4 worm cellular contexts compared by ENCODE assay signal in the genomic region with DNA sequence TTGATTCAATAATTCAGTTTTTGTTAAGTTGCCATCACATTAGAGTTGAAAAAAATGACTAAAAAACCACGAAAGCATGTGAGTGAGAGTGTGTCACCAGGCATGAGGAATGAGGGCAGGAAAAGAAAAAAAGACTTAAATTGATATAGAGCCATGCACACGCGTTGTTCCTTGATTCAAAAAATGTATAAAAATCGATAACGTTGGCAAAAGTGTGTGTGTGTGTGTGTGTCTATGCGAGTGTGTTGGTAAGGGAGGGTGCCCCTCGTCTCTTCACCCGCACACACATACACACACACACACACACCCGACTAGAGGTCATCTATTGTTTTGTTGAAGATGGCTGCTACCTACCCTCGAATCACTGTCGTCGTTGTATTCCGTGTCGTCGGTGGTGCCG.
A peak's percentile ranks its signal among the peaks of the same experiment; 100 is the strongest.
TF ChIP-seq lines count a peak whose summit lies in the region.

No protein-coding gene starts in this region.

TF ChIP-seq in whole organism, L2 larva, 48 proteins besides CTCF, POLR2A, EP300 and RAD21:
- peak; percentile 20 for TF ChIP-seq nhr-25 (tag; optimal IDR thresholded peaks at IDR 0.05; lab: Kevin White, UChicago)
- no peak for TF ChIP-seq nhr-12 (tag; optimal IDR thresholded peaks at IDR 0.05; lab: Kevin White, UChicago)
- peak; percentile 54 for TF ChIP-seq nhr-129 (tag; optimal IDR thresholded peaks at IDR 0.05; lab: Kevin White, UChicago)
- TF ChIP-seq crh-2 (tag; optimal IDR thresholded peaks at IDR 0.05; lab: Kevin White, UChicago), result peak; percentile 20
- TF ChIP-seq C34F6.9 (tag; optimal IDR thresholded peaks at IDR 0.05; lab: Kevin White, UChicago), result peak; percentile 1

TF ChIP-seq in whole organism, L4 larva, 104 proteins besides CTCF, POLR2A, EP300 and RAD21 (continues in another document):
- TF ChIP-seq hlh-11 (tag; optimal IDR thresholded peaks at IDR 0.05; lab: Kevin White, UChicago) (peak; percentile 35), mep-1 (tag; optimal IDR thresholded peaks at IDR 0.05; lab: Kevin White, UChicago) (peak; percentile 26), ceh-28 (tag; optimal IDR thresholded peaks at IDR 0.05; lab: Kevin White, UChicago) (peak; percentile 31), nhr-237 (tag; optimal IDR thresholded peaks at IDR 0.05; lab: Kevin White, UChicago) (no peak), F44E2.7 (GFP tag; IDR thresholded peaks at IDR 0.05; lab: Robert Waterston, UW) (no peak), tra-1 (GFP tag; IDR thresholded peaks at IDR 0.05; lab: Robert Waterston, UW) (no peak), D1046.2 (GFP tag; IDR thresholded peaks at IDR 0.05; lab: Robert Waterston, UW) (no peak), F37D6.2 (tag; optimal IDR thresholded peaks at IDR 0.05; lab: Kevin White, UChicago) (no peak), hlh-30 (tag; optimal IDR thresholded peaks at IDR 0.05; lab: Kevin White, UChicago; ENCODE audit: insufficient read depth) (peak; percentile 56), lin-38 (GFP tag; IDR thresholded peaks at IDR 0.05; lab: Robert Waterston, UW) (no peak), ama-1 (optimal IDR thresholded peaks at IDR 0.05; lab: Kevin White, UChicago) (no peak), jun-1 (tag; optimal IDR thresholded peaks at IDR 0.05; lab: Kevin White, UChicago) (no peak), nhr-76 (tag; optimal IDR thresholded peaks at IDR 0.05; lab: Kevin White, UChicago) (no peak), ceh-62 (tag; optimal IDR thresholded peaks at IDR 0.05; lab: Kevin White, UChicago) (no peak), hif-1 (tag; optimal IDR thresholded peaks at IDR 0.05; lab: Kevin White, UChicago) (peak in 1 of 2 experiments; percentile 20), hmg-1.1 (GFP tag; IDR thresholded peaks at IDR 0.05; lab: Robert Waterston, UW) (0 out of 2 replicates have a peak, but pooled peaks have one; percentile 38), zip-2 (tag; optimal IDR thresholded peaks at IDR 0.05; lab: Kevin White, UChicago) (no peak), nhr-48 (tag; optimal IDR thresholded peaks at IDR 0.05; lab: Kevin White, UChicago) (no peak), lin-13 (GFP tag; optimal IDR thresholded peaks at IDR 0.05; lab: Kevin White, UChicago) (no peak), nhr-102 (tag; optimal IDR thresholded peaks at IDR 0.05; lab: Kevin White, UChicago) (no peak), spr-1 (tag; optimal IDR thresholded peaks at IDR 0.05; lab: Kevin White, UChicago) (no peak), T20F7.1 (GFP tag; optimal IDR thresholded peaks at IDR 0.05; lab: Kevin White, UChicago) (no peak), lsy-2 (tag; optimal IDR thresholded peaks at IDR 0.05; lab: Kevin White, UChicago) (no peak), dpl-1 (GFP tag; optimal IDR thresholded peaks at IDR 0.05; lab: Kevin White, UChicago) (no peak), mes-2 (tag; optimal IDR thresholded peaks at IDR 0.05; lab: Kevin White, UChicago; ENCODE audit: poor library complexity, severe bottlenecking) (peak; percentile 20), Y48G9A.11 (GFP tag; IDR thresholded peaks at IDR 0.05; lab: Robert Waterston, UW) (no peak), arid-1 (GFP tag; conservative IDR thresholded peaks at IDR 0.05; lab: Robert Waterston, UW) (no peak), dve-1 (tag; optimal IDR thresholded peaks at IDR 0.05; lab: Kevin White, UChicago; ENCODE audit: insufficient read depth) (peak; percentile 42)

TF ChIP-seq in whole organism, late embryonic, 69 proteins besides CTCF, POLR2A, EP300 and RAD21:
- TF ChIP-seq hlh-6 (tag; optimal IDR thresholded peaks at IDR 0.05; lab: Kevin White, UChicago) (no peak), ref-2 (tag; optimal IDR thresholded peaks at IDR 0.05; lab: Kevin White, UChicago) (no peak), elt-4 (tag; optimal IDR thresholded peaks at IDR 0.05; lab: Kevin White, UChicago) (no peak), ttx-3 (tag; optimal IDR thresholded peaks at IDR 0.05; lab: Kevin White, UChicago) (no peak), C38D4.7 (GFP tag; optimal IDR thresholded peaks at IDR 0.05; lab: Kevin White, UChicago) (no peak), dmd-4 (tag; optimal IDR thresholded peaks at IDR 0.05; lab: Kevin White, UChicago; ENCODE audit: borderline replicate concordance) (no peak), pros-1 (tag; optimal IDR thresholded peaks at IDR 0.05; lab: Kevin White, UChicago) (no peak), ceh-48 (tag; optimal IDR thresholded peaks at IDR 0.05; lab: Kevin White, UChicago) (peak; percentile 61), mec-3 (tag; optimal IDR thresholded peaks at IDR 0.05; lab: Kevin White, UChicago; ENCODE audit: borderline replicate concordance) (no peak), nfya-1 (tag; optimal IDR thresholded peaks at IDR 0.05; lab: Kevin White, UChicago) (peak; percentile 14), nhr-11 (tag; optimal IDR thresholded peaks at IDR 0.05; lab: Kevin White, UChicago) (no peak), ceh-30 (tag; optimal IDR thresholded peaks at IDR 0.05; lab: Kevin White, UChicago) (no peak), sox-2 (GFP tag; IDR thresholded peaks at IDR 0.05; lab: Robert Waterston, UW) (0 out of 2 replicates have a peak, but pooled peaks have one; percentile 2), K02D7.2 (tag; optimal IDR thresholded peaks at IDR 0.05; lab: Kevin White, UChicago) (no peak), hlh-8 (tag; optimal IDR thresholded peaks at IDR 0.05; lab: Kevin White, UChicago) (no peak)

TF ChIP-seq in whole organism, mixed stage, embryonic, 35 proteins besides CTCF, POLR2A, EP300 and RAD21:
- TF ChIP-seq mls-2 (tag; optimal IDR thresholded peaks at IDR 0.05; lab: Kevin White, UChicago) (no peak), sem-2 (GFP tag; optimal IDR thresholded peaks at IDR 0.05; lab: Kevin White, UChicago) (no peak), drap-1 (GFP tag; optimal IDR thresholded peaks at IDR 0.05; lab: Kevin White, UChicago) (peak; percentile 27), blmp-1 (tag; optimal IDR thresholded peaks at IDR 0.05; lab: Kevin White, UChicago) (no peak), sptf-1 (tag; optimal IDR thresholded peaks at IDR 0.05; lab: Kevin White, UChicago) (peak; percentile 51), nhr-76 (tag; optimal IDR thresholded peaks at IDR 0.05; lab: Kevin White, UChicago) (no peak), pha-4 (tag; optimal IDR thresholded peaks at IDR 0.05; lab: Kevin White, UChicago) (peak; percentile 5), hlh-1 (tag; optimal IDR thresholded peaks at IDR 0.05; lab: Kevin White, UChicago) (no peak), zip-8 (tag; optimal IDR thresholded peaks at IDR 0.05; lab: Kevin White, UChicago) (no peak), snpc-4 (tag; optimal IDR thresholded peaks at IDR 0.05; lab: Kevin White, UChicago) (no peak), flh-1 (GFP tag; optimal IDR thresholded peaks at IDR 0.05; lab: Kevin White, UChicago) (no peak), unc-120 (tag; optimal IDR thresholded peaks at IDR 0.05; lab: Kevin White, UChicago; ENCODE audit: poor library complexity, severe bottlenecking) (no peak), nhr-28 (tag; optimal IDR thresholded peaks at IDR 0.05; lab: Kevin White, UChicago) (no peak), lin-32 (GFP tag; optimal IDR thresholded peaks at IDR 0.05; lab: Kevin White, UChicago) (no peak), nhr-12 (tag; optimal IDR thresholded peaks at IDR 0.05; lab: Kevin White, UChicago) (no peak)
